Worm (Caenorhabditis elegans): ENCODE data around the gene spig-1.

DNA sequence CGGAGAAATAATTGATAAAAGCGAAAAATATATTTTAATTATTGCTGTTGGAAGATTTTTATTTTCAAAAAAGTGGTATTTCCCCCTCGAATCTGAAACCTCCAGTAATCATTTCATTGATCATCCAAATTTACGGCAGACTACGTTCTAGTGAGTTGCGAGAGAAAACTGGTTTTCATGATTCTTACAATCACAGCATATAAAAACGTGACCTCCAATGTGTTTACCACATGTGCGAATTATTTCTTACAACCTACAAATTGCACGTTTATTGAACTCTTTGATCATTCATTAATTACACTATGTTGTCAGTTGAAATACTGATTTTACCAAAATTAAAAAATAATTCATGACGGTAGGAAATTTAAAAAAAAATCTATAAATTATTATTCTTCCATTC lies 37.7 kb downstream of the spig-1 start:
- TF ChIP-seq nhr-12 (tag; optimal IDR thresholded peaks at IDR 0.05): no peak
- TF ChIP-seq ama-1 (optimal IDR thresholded peaks at IDR 0.05): no peak
- peak; percentile 33 for TF ChIP-seq nhr-23 (tag; optimal IDR thresholded peaks at IDR 0.05)
- TF ChIP-seq pha-4 (tag; optimal IDR thresholded peaks at IDR 0.05): peak; percentile 12
- TF ChIP-seq ceh-28 (tag; optimal IDR thresholded peaks at IDR 0.05): no peak
- no peak for TF ChIP-seq fkh-2 (tag; optimal IDR thresholded peaks at IDR 0.05)
- no peak for TF ChIP-seq R02D3.7 (tag; optimal IDR thresholded peaks at IDR 0.05)
- peak; percentile 76 for TF ChIP-seq nhr-25 (tag; optimal IDR thresholded peaks at IDR 0.05)
- no peak for TF ChIP-seq egl-5 (tag; optimal IDR thresholded peaks at IDR 0.05)
